Fruit fly (Drosophila melanogaster) whole organism, embryonic: ENCODE data around the gene MICAL-like.

Experiments
- ATbp ChIP-seq: fragments of 200-800 bp; sonication (Bioruptor generic); optimal IDR thresholded peaks from 2 replicates; lab custom pipeline; 2017; ENCODE audit warnings: missing biosample characterization, mild to moderate bottlenecking, missing genetic modification characterization, missing genetic modification reagents
- Bdp1 ChIP-seq: fragments of 200-800 bp; sonication (Bioruptor generic); optimal IDR thresholded peaks from 3 replicates; lab custom pipeline; 2016; ENCODE audit warnings: missing biosample characterization, missing genetic modification characterization
- Blimp-1 ChIP-seq: fragments of 200-800 bp; sonication (Bioruptor generic); optimal IDR thresholded peaks from 3 replicates; lab custom pipeline; 2018; ENCODE audit warnings: missing biosample characterization, missing genetic modification characterization, mild to moderate bottlenecking, moderate library complexity, missing genetic modification reagents
- CG1024 ChIP-seq: fragments of 200-800 bp; sonication (Bioruptor generic); IDR thresholded peaks from 2 replicates; pipeline ENCODE4 v1.3.6; 2022; ENCODE audit warnings: missing biosample characterization, missing genetic modification characterization
- CG12071 ChIP-seq: fragments of 200-800 bp; sonication (Bioruptor generic); optimal IDR thresholded peaks from 3 replicates; lab custom pipeline; 2018; ENCODE audit warnings: missing biosample characterization, mild to moderate bottlenecking, missing genetic modification characterization
- CG12659 ChIP-seq: fragments of 200-800 bp; sonication (Bioruptor generic); optimal IDR thresholded peaks from 3 replicates; lab custom pipeline; 2017; ENCODE audit warnings: mild to moderate bottlenecking, missing biosample characterization, missing genetic modification reagents, missing genetic modification characterization
- CG12769 ChIP-seq: fragments of 200-800 bp; sonication (Bioruptor generic); optimal IDR thresholded peaks from 2 replicates; lab custom pipeline; 2019; ENCODE audit warnings: missing biosample characterization, mild to moderate bottlenecking, missing genetic modification characterization, moderate library complexity
- CG13296 ChIP-seq: fragments of 200-800 bp; sonication (Bioruptor generic); optimal IDR thresholded peaks from 3 replicates; lab custom pipeline; 2018; ENCODE audit warnings: missing biosample characterization, mild to moderate bottlenecking, missing genetic modification characterization
- CG14014 ChIP-seq: fragments of 200-800 bp; sonication (Bioruptor generic); IDR thresholded peaks from 2 replicates; pipeline ENCODE4 v1.3.6; 2022; ENCODE audit warnings: missing biosample characterization, missing genetic modification characterization
- CG14667 ChIP-seq: fragments of 200-800 bp; sonication (Bioruptor generic); IDR thresholded peaks from 2 replicates; pipeline ENCODE4 v1.3.6; 2022; ENCODE audit warnings: missing biosample characterization, missing genetic modification characterization
- CG2875 ChIP-seq: fragments of 200-800 bp; sonication (Bioruptor generic); optimal IDR thresholded peaks from 2 replicates; lab custom pipeline; 2017; ENCODE audit warnings: missing biosample characterization, mild to moderate bottlenecking, missing genetic modification characterization, missing genetic modification reagents
- CG2889 ChIP-seq: fragments of 200-800 bp; sonication (Bioruptor generic); IDR thresholded peaks from 3 replicates; pipeline ENCODE4 v1.3.6; 2022; ENCODE audit warnings: missing biosample characterization, missing genetic modification characterization
- CG31388 ChIP-seq: fragments of 200-800 bp; sonication (Bioruptor generic); optimal IDR thresholded peaks from 2 replicates; lab custom pipeline; 2016; ENCODE audit warnings: missing biosample characterization, missing genetic modification characterization
- CG34376 ChIP-seq: fragments of 200-800 bp; sonication (Bioruptor generic); optimal IDR thresholded peaks from 2 replicates; lab custom pipeline; 2018; ENCODE audit warnings: missing biosample characterization, mild to moderate bottlenecking, missing genetic modification characterization
- CG3726 ChIP-seq: fragments of 200-800 bp; sonication (Bioruptor generic); IDR thresholded peaks from 3 replicates; pipeline ENCODE4, ENCODE4 v1.3.6; 2022; ENCODE audit warnings: missing biosample characterization, missing genetic modification characterization
- CG43689 ChIP-seq: fragments of 200-800 bp; sonication (Bioruptor generic); IDR thresholded peaks from 2 replicates; pipeline ENCODE4 v1.3.6; 2022; ENCODE audit warnings: missing biosample characterization, missing genetic modification characterization
- CG4404 ChIP-seq: fragments of 200-800 bp; sonication (Bioruptor generic); IDR thresholded peaks from 2 replicates; pipeline ENCODE4 v1.3.6; 2022; ENCODE audit warnings: missing biosample characterization, missing genetic modification characterization
- CG4730 ChIP-seq: fragments of 200-800 bp; sonication (Bioruptor generic); IDR thresholded peaks from 2 replicates; pipeline ENCODE4 v1.3.6; 2022; ENCODE audit warnings: missing biosample characterization, missing genetic modification characterization
- CG6654 ChIP-seq: fragments of 200-800 bp; sonication (Bioruptor generic); optimal IDR thresholded peaks from 2 replicates; lab custom pipeline; 2017; ENCODE audit warnings: missing biosample characterization, mild to moderate bottlenecking, missing genetic modification characterization
- CG6813 ChIP-seq: fragments of 200-800 bp; sonication (Bioruptor generic); optimal IDR thresholded peaks from 2 replicates; lab custom pipeline; 2017; ENCODE audit warnings: missing biosample characterization, missing genetic modification characterization, mild to moderate bottlenecking, moderate library complexity, missing genetic modification reagents
- CG7271 ChIP-seq: fragments of 200-800 bp; sonication (Bioruptor generic); optimal IDR thresholded peaks from 2 replicates; lab custom pipeline; 2018; ENCODE audit warnings: missing biosample characterization, mild to moderate bottlenecking, missing genetic modification characterization, moderate library complexity
- CG8290 ChIP-seq, 3 experiments: fragments of 200-800 bp; sonication (Bioruptor generic); optimal IDR thresholded peaks; 2 replicates each; lab custom pipeline; 2016 to 2019; ENCODE audit warnings: missing biosample characterization in 3 of 3, missing genetic modification characterization in 3 of 3, mild to moderate bottlenecking in 2 of 3, moderate library complexity in 1 of 3
- CG9437 ChIP-seq: fragments of 200-800 bp; sonication (Bioruptor generic); optimal IDR thresholded peaks from 2 replicates; lab custom pipeline; 2018; ENCODE audit warnings: missing biosample characterization, mild to moderate bottlenecking, missing genetic modification characterization
- CG9876 ChIP-seq: fragments of 200-800 bp; sonication (Bioruptor generic); optimal IDR thresholded peaks from 2 replicates; lab custom pipeline; 2016; ENCODE audit warnings: missing biosample characterization, missing genetic modification characterization
- CrebB ChIP-seq: fragments of 200-800 bp; sonication (Bioruptor generic); optimal IDR thresholded peaks from 3 replicates; lab custom pipeline; 2018; ENCODE audit warnings: missing biosample characterization, mild to moderate bottlenecking, missing genetic modification characterization
- D19A ChIP-seq: fragments of 200-800 bp; optimal IDR thresholded peaks from 3 replicates; lab custom pipeline; 2019; ENCODE audit warnings: missing biosample characterization, mild to moderate bottlenecking, missing genetic modification characterization, moderate library complexity
- Doc2 ChIP-seq: fragments of 200-800 bp; sonication (Bioruptor generic); IDR thresholded peaks from 2 replicates; pipeline ENCODE4 v1.3.6; 2022; ENCODE audit warnings: missing biosample characterization, missing genetic modification characterization
- Ets65A ChIP-seq: fragments of 200-800 bp; sonication (Bioruptor generic); peaks from one replicate; lab custom pipeline; 2016; ENCODE audit warnings: missing biosample characterization, missing genetic modification characterization
- Gsc ChIP-seq: fragments of 200-800 bp; sonication (Bioruptor generic); IDR thresholded peaks from 2 replicates; pipeline ENCODE4 v1.3.6; 2022; ENCODE audit warnings: missing biosample characterization, missing genetic modification characterization
- NFAT ChIP-seq: fragments of 200-800 bp; sonication (Bioruptor generic); IDR thresholded peaks from 2 replicates; pipeline ENCODE4 v1.3.6; 2022; ENCODE audit warnings: missing biosample characterization, missing genetic modification characterization
- Nf-YB ChIP-seq: fragments of 200-800 bp; sonication (Bioruptor generic); optimal IDR thresholded peaks from 3 replicates; lab custom pipeline; 2019; ENCODE audit warnings: missing biosample characterization, mild to moderate bottlenecking, missing genetic modification characterization, moderate library complexity
- Six4 ChIP-seq: fragments of 200-800 bp; sonication (Bioruptor generic); optimal IDR thresholded peaks from 2 replicates; lab custom pipeline; 2016; ENCODE audit warnings: missing biosample characterization, missing genetic modification characterization
- Xbp1 ChIP-seq: fragments of 200-800 bp; sonication (Bioruptor generic); optimal IDR thresholded peaks from 3 replicates; lab custom pipeline; 2016; ENCODE audit warnings: missing biosample characterization, mild to moderate bottlenecking, missing genetic modification characterization
- chif ChIP-seq, 2 experiments: fragments of 200-800 bp; sonication (Bioruptor generic); optimal IDR thresholded peaks; 3 replicates each; lab custom pipeline; 2016; ENCODE audit warnings: missing biosample characterization in 2 of 2, missing genetic modification characterization in 2 of 2
- en ChIP-seq: fragments of 200-800 bp; sonication (Bioruptor generic); optimal IDR thresholded peaks from 2 replicates; lab custom pipeline; 2016; ENCODE audit warnings: missing biosample characterization, missing genetic modification characterization
- gfzf ChIP-seq: fragments of 200-800 bp; sonication (Bioruptor generic); optimal IDR thresholded peaks from 2 replicates; lab custom pipeline; 2016; ENCODE audit warnings: missing biosample characterization, mild to moderate bottlenecking, missing genetic modification characterization, moderate library complexity
- grn ChIP-seq: fragments of 200-800 bp; sonication (Bioruptor generic); optimal IDR thresholded peaks from 3 replicates; lab custom pipeline; 2017; ENCODE audit warnings: missing biosample characterization, missing genetic modification characterization
- insv ChIP-seq, 2 experiments: fragments of 200-800 bp; sonication (Bioruptor generic); optimal IDR thresholded peaks; 3 replicates each; lab custom pipeline; 2016 to 2018; ENCODE audit warnings: missing biosample characterization in 2 of 2, missing genetic modification characterization in 2 of 2
- jing ChIP-seq: fragments of 200-800 bp; sonication (Bioruptor generic); optimal IDR thresholded peaks from 2 replicates; lab custom pipeline; 2018; ENCODE audit warnings: missing biosample characterization, mild to moderate bottlenecking, missing genetic modification characterization
- otp ChIP-seq: fragments of 200-800 bp; sonication (Bioruptor generic); IDR thresholded peaks from 3 replicates; pipeline ENCODE4, ENCODE4 v1.3.6; 2022; ENCODE audit warnings: missing biosample characterization, missing genetic modification characterization
- sc ChIP-seq, 3 experiments: fragments of >200 bp in 2 of 3; fragments of 200-800 bp in 1 of 3; sonication (Bioruptor generic) in 1 of 3; optimal IDR thresholded peaks; 2 replicates in 2 of 3; 3 replicates in 1 of 3; lab custom pipeline; 2017; ENCODE audit warnings: mild to moderate bottlenecking in 1 of 3, missing biosample characterization in 1 of 3, missing genetic modification characterization in 1 of 3, missing genetic modification reagents in 1 of 3
- seq ChIP-seq: fragments of 200-800 bp; sonication (Bioruptor generic); IDR thresholded peaks from 2 replicates; pipeline ENCODE4 v1.3.6; 2022; ENCODE audit warnings: missing biosample characterization, missing genetic modification characterization
- shn ChIP-seq: fragments of 200-800 bp; sonication (Bioruptor generic); optimal IDR thresholded peaks from 3 replicates; lab custom pipeline; 2016; ENCODE audit warnings: missing biosample characterization, missing genetic modification characterization
- slp2 ChIP-seq: fragments of 200-800 bp; sonication (Bioruptor generic); optimal IDR thresholded peaks from 2 replicates; lab custom pipeline; 2016; ENCODE audit warnings: missing biosample characterization, missing genetic modification characterization
- tio ChIP-seq: fragments of 200-800 bp; sonication (Bioruptor generic); optimal IDR thresholded peaks from 2 replicates; lab custom pipeline; 2017; ENCODE audit warnings: missing biosample characterization, missing genetic modification characterization, inconsistent platforms
- trem ChIP-seq: fragments of 200-800 bp; optimal IDR thresholded peaks from 3 replicates; lab custom pipeline; 2019; ENCODE audit warnings: missing biosample characterization, mild to moderate bottlenecking, missing genetic modification characterization, moderate library complexity
- twi ChIP-seq: fragments of 200-800 bp; optimal IDR thresholded peaks from 2 replicates; lab custom pipeline; 2019; ENCODE audit warnings: missing biosample characterization, mild to moderate bottlenecking, missing genetic modification characterization, moderate library complexity
- vvl ChIP-seq: fragments of 200-800 bp; sonication (Bioruptor generic); IDR thresholded peaks from 2 replicates; pipeline ENCODE4 v1.3.6; 2022; ENCODE audit warnings: missing biosample characterization, missing genetic modification characterization
- zfh1 ChIP-seq: fragments of 200-800 bp; sonication (Bioruptor generic); IDR thresholded peaks from 3 replicates; pipeline ENCODE4 v1.3.6; 2022; ENCODE audit warnings: missing biosample characterization, missing genetic modification characterization

Gene MICAL-like

dm6 chr3L:13036706-13037457 lies 21.8 kb upstream of the MICAL-like start, which contains the start of gene Srrm1 (continued):
- TF ChIP-seq twi (tag; lab: Kevin White, UChicago) = peak; percentile 5
- TF ChIP-seq grn = no peak
- peak; percentile 32 for TF ChIP-seq gfzf (GFP tag; lab: Kevin White, UChicago)
- no peak for TF ChIP-seq Nf-YB (GFP tag; lab: Kevin White, UChicago)
- TF ChIP-seq CG2875 = no peak
- TF ChIP-seq jing (GFP tag; lab: Kevin White, UChicago) = no peak
- peak in 1 of 2 experiments; percentile 54 for TF ChIP-seq insv (GFP tag; optimal IDR thresholded peaks at IDR 0.05; lab: Kevin White, UChicago)
- no peak for TF ChIP-seq CG4404 (GFP tag; lab: Robert Waterston, UW)
- TF ChIP-seq CG9876 (GFP tag; lab: Kevin White, UChicago) = peak; percentile 31
- TF ChIP-seq vvl (GFP tag; lab: Robert Waterston, UW) = peak; percentile 69
- no peak for TF ChIP-seq Six4
- peak; percentile 71 for TF ChIP-seq zfh1
- TF ChIP-seq CG8290 (GFP tag; optimal IDR thresholded peaks at IDR 0.05; lab: Kevin White, UChicago) = no peak
- TF ChIP-seq CG8290 (tag; optimal IDR thresholded peaks at IDR 0.05; lab: Kevin White, UChicago) = peak; percentile 8 to 44
- no peak for TF ChIP-seq CG31388 (GFP tag; lab: Kevin White, UChicago)
- no peak for TF ChIP-seq CG6654 (GFP tag; lab: Kevin White, UChicago)
- TF ChIP-seq D19A (tag; lab: Kevin White, UChicago) = no peak
- TF ChIP-seq seq (GFP tag; lab: Robert Waterston, UW) = no peak
- TF ChIP-seq en (GFP tag; lab: Kevin White, UChicago) = no peak
- TF ChIP-seq NFAT (GFP tag; lab: Robert Waterston, UW) = peak; percentile 41; the same call in 1 of the 2 replicates
- TF ChIP-seq CG43689 (GFP tag; lab: Robert Waterston, UW) = no peak
- TF ChIP-seq CG3726 (GFP tag; lab: Robert Waterston, UW) = no peak
- TF ChIP-seq Xbp1 = peak; percentile 53
- TF ChIP-seq CG34376 = no peak
- no peak for TF ChIP-seq CG7271 (tag; lab: Kevin White, UChicago)
- no peak for TF ChIP-seq CG9437 (GFP tag; lab: Kevin White, UChicago)
- peak; percentile 83 for TF ChIP-seq CG12659 (GFP tag; lab: Kevin White, UChicago)
- no peak for TF ChIP-seq Blimp-1 (GFP tag; lab: Kevin White, UChicago)
- no peak for TF ChIP-seq tio (GFP tag; lab: Kevin White, UChicago)
- TF ChIP-seq sc (optimal IDR thresholded peaks at IDR 0.05; lab: Kevin White, UChicago) = no peak
- TF ChIP-seq sc (GFP tag; optimal IDR thresholded peaks at IDR 0.05; lab: Kevin White, UChicago) = no peak
- no peak for TF ChIP-seq CG6813 (GFP tag; lab: Kevin White, UChicago)
- no peak for TF ChIP-seq Doc2 (GFP tag; lab: Robert Waterston, UW)
- TF ChIP-seq otp (GFP tag; lab: Robert Waterston, UW) = no peak
- peak; percentile 6 for TF ChIP-seq slp2 (GFP tag; lab: Kevin White, UChicago)
- TF ChIP-seq CG12071 = no peak
- no peak for TF ChIP-seq CG13296 (GFP tag; lab: Kevin White, UChicago)
- peak; percentile 97 for TF ChIP-seq Ets65A (GFP tag; lab: Kevin White, UChicago)
- no peak for TF ChIP-seq CG14667 (GFP tag; lab: Robert Waterston, UW)
- no peak for TF ChIP-seq ATbp (GFP tag; lab: Kevin White, UChicago)
- peak; percentile 39 for TF ChIP-seq Bdp1 (GFP tag; lab: Kevin White, UChicago)
- no peak for TF ChIP-seq CG2889 (GFP tag; lab: Robert Waterston, UW)
- no peak for TF ChIP-seq Gsc (GFP tag; lab: Robert Waterston, UW)
- TF ChIP-seq chif (GFP tag; optimal IDR thresholded peaks at IDR 0.05; lab: Kevin White, UChicago) = peak; percentile 19 to 22
- TF ChIP-seq CG1024 = no peak
- peak; percentile 27 for TF ChIP-seq CG12769 (tag; lab: Kevin White, UChicago)
- TF ChIP-seq CG4730 = no peak
- no peak for TF ChIP-seq CG14014
- TF ChIP-seq CrebB (tag; lab: Kevin White, UChicago) = peak; percentile 24
- peak; percentile 67 for TF ChIP-seq trem
- peak; percentile 45 for TF ChIP-seq shn
